Fruit fly (Drosophila melanogaster) Kc167 (cell line): ENCODE results near the gene crok.

Experiments used
- Myc ChIP-seq: fragments of >200 bp; optimal IDR thresholded peaks from 2 replicates; lab custom pipeline; 2017; ENCODE audit warnings: missing external identifiers
- Sin3A ChIP-seq: fragments of >200 bp; optimal IDR thresholded peaks from 2 replicates; lab custom pipeline; 2018; ENCODE audit warnings: missing external identifiers
- h ChIP-seq: fragments of >200 bp; optimal IDR thresholded peaks from 3 replicates; lab custom pipeline; 2018; ENCODE audit warnings: missing external identifiers
- insv ChIP-seq: fragments of >200 bp; optimal IDR thresholded peaks from 3 replicates; lab custom pipeline; 2018; ENCODE audit warnings: missing external identifiers
- psq ChIP-seq: fragments of >200 bp; optimal IDR thresholded peaks from 2 replicates; lab custom pipeline; 2017; ENCODE audit warnings: missing external identifiers
- ttk ChIP-seq: sonication (Bioruptor generic); optimal IDR thresholded peaks from 2 replicates; lab custom pipeline; 2017; ENCODE audit warnings: missing external identifiers

Gene crok

DNA sequence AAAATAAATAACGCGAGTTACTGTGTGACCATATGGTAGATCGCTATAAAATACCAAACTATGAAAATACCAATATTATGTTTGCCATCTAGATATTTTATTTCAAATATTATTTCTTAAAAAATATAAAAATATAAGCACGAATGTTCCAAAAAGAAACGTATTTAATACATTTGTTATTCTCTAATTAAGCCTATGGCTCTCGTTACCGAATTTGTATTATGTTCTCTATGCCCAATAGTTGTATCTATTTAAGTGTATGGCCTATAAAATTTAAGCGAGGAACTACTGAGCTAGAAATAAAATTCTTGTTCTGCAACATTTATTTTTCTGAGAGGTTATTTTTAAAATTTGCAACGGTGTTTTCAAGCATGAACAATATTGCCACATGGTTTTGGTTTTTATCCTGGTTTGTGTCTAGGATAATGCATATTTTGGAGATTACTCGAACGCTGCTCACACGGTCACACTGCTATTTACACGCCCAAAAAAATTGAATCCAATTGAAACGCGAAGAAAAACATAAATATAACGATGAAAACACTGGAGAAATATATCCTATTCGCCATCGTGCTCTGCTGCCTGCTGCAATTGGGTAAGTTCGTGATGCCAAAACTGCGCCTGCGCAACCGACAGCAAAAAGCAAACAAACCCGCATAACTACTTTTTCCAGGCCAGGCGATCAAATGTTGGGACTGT, at the start of gene crok, which contains the start of gene CG6583:
crok (plus strand) TSS at position 446 of the 699 bp plus-strand sequence.
CG6583 (minus strand) TSS at position 51 of the 699 bp plus-strand sequence.
- TF ChIP-seq ttk (lab: Kevin White, UChicago) (no peak), Myc (lab: Kevin White, UChicago) (no peak), psq (lab: Kevin White, UChicago) (no peak), Sin3A (lab: Kevin White, UChicago) (no peak), h (no peak), insv (lab: Kevin White, UChicago) (no peak)

DNA sequence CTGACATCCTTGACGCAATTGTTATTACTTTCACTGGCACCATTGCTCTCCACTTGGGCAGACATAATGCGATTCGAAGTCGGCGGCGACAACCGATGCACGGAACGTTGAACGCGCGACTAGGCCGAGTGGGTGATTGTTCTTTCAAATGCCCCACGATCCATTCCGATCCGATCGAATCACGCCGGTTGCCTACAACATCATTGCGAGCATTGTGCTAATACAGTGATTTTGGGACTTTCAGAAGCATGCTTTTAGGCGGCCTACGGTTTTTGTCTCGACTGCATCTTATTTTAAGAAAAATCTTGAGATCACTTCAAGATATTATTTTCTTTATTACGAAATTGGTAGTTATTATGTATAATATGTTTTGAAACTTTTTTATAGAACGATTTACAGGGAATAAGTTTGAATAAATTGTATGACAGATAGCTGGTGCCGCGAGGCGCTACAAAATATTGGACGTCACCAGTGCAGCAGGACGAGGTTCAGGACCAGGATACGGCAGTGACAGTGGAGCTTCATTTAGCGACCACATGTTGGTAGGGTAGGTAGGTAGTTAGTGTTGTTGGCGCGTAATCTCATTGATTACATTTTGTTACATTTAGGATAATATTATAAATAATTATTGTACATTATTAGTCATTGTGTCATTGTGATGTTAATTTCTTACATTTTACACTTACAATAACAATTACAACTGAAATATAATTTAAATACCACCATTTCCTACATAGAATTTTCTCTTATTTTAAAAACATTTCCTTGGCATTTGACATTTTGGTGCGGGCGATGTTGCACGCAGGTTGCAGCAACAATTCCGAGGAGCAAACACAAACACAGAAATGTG, 39.3 kb upstream of the crok start, which contains the start of gene rho-6:
rho-6 (minus strand) TSS at position 137 of the 850 bp plus-strand sequence.
- TF ChIP-seq insv (lab: Kevin White, UChicago), result no peak
- no peak for TF ChIP-seq Sin3A (lab: Kevin White, UChicago)
- TF ChIP-seq Myc (lab: Kevin White, UChicago), result no peak
- no peak for TF ChIP-seq h
- no peak for TF ChIP-seq ttk (lab: Kevin White, UChicago)

DNA sequence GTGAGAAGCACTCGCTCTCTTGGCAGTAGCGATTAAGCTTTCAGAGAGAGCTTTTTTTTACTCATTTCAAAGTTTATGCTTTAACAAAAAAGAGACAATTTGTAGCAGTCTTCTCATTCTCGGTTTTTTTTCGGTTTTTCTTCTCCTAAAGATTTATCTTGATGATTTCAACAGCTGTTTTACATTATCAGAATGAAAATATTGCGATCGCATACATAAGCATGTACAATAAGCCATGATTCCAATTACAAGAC, 38.7 kb upstream of the crok start:
- TF ChIP-seq insv (lab: Kevin White, UChicago), result no peak
- no peak for TF ChIP-seq h
- TF ChIP-seq psq (lab: Kevin White, UChicago), result no peak
- TF ChIP-seq Myc (lab: Kevin White, UChicago), result no peak
- no peak for TF ChIP-seq Sin3A (lab: Kevin White, UChicago)
- TF ChIP-seq ttk (lab: Kevin White, UChicago), result no peak

DNA sequence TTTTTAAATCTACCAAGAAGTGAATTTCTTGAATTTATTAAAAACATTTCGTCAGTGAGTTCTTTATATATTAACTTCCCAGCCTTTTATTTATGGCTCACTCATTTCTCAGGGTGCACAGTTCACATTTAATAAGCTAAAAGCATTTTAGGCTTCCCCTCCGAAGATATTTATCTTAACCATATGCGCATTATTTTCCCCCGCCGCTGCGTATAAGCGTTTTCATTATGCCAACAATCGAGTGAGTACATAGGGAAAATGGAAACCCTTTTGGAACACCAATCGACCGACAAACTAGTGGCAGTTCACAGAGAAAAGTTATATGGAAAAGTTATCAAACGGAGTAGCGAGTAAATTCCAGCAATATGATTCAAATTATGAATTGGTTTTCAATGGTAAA, 35.1 kb upstream of the crok start, which contains the start of gene Gr33a:
Gr33a (plus strand) TSS at position 301 of the 400 bp plus-strand sequence.
- TF ChIP-seq psq (lab: Kevin White, UChicago), result no peak
- TF ChIP-seq Myc (lab: Kevin White, UChicago), result no peak
- no peak for TF ChIP-seq Sin3A (lab: Kevin White, UChicago)
- no peak for TF ChIP-seq h
- TF ChIP-seq insv (lab: Kevin White, UChicago), result no peak
- TF ChIP-seq ttk (lab: Kevin White, UChicago), result no peak

DNA sequence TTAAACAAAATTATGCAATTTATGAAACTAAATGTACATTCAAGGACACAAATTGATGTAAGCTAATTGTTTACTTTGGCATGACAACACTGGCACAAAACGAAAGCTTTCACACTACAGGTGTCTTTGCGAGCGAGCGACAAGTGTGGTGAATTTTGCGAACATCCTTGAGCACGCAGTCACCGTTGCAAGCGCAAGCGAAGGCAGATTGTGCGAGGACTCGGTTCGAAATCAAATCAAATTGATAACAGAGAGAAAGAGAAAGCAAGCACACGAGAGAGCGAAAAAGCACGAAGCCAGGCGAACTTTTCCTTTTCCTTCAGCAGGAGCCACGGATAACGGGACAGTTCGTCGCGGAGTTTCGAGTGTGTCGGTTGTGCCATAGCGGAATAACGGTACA, 30.3 kb upstream of the crok start, which contains the start of gene CG31760:
CG31760 (plus strand) TSS at position 342 of the 400 bp plus-strand sequence.
- TF ChIP-seq insv (lab: Kevin White, UChicago) (no peak), Sin3A (lab: Kevin White, UChicago) (no peak), ttk (lab: Kevin White, UChicago) (no peak), psq (lab: Kevin White, UChicago) (no peak), h (no peak), Myc (lab: Kevin White, UChicago) (no peak)

DNA sequence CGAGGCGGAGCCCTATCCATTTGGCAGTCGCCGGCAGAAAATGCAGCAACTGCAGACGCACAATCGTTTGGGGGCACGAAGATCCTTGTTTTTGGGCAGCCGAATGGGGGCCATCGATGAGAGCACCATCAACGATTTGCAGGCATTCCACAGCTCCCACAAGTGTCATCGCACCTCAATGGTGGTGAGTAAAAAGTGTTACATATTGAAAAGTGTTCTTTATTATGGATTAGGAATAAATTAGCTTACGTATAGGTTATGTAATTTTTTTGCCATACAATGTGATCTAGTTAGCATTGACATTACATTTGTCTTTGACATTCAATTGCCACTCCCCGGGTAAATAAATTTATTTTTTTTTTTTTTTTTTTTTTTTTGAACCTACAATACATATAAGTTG, 11.3 kb upstream of the crok start, which contains the start of gene CG31861:
CG31861 (plus strand) TSS at position 301 of the 400 bp plus-strand sequence.
- TF ChIP-seq insv (lab: Kevin White, UChicago) (no peak), ttk (lab: Kevin White, UChicago) (no peak), psq (lab: Kevin White, UChicago) (no peak), h (no peak), Myc (lab: Kevin White, UChicago) (no peak), Sin3A (lab: Kevin White, UChicago) (no peak)

DNA sequence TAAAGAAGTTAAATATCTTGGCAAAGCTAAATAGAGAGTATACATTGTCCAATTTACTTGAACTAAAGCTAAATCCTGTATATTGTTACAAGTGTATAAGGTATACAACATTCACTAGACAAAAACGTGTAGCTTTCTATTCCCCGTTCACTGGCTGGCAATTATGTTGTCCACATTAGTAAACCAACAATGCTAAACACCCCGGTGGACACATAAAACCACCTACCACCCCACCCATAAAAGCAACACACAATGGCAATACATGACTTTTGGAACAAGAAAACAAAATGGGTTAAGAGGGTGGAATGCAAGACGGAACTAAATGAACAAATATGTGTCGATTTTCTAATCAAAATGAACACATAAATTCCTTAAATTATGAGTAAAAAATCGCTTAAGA, 8.8 kb upstream of the crok start, which contains the start of gene ZnT33D:
ZnT33D (plus strand) TSS at position 301 of the 400 bp plus-strand sequence.
- no peak for TF ChIP-seq insv (lab: Kevin White, UChicago)
- no peak for TF ChIP-seq h
- no peak for TF ChIP-seq Myc (lab: Kevin White, UChicago)
- TF ChIP-seq ttk (lab: Kevin White, UChicago), result no peak
- no peak for TF ChIP-seq Sin3A (lab: Kevin White, UChicago)
- no peak for TF ChIP-seq psq (lab: Kevin White, UChicago)

DNA sequence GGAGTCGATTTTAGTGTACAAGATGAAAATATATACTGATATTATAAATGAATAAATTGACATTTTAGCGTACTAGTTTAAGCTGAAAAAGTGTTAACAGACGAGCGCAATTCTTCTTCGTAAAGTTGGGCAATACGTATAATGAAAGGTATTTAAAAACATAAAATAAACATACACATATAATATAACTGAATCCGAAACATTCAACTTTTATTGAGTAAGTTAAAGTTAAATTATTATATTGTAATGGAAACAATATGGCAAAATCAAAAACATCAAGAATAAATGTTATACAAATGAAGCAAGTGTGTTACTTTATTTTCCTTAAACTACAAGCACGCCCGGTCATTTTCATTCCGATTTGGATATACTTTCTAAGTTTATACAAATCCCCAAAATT, 2.5 kb upstream of the crok start, which contains the start of gene CG17217:
CG17217 (plus strand) TSS at position 301 of the 400 bp plus-strand sequence.
- TF ChIP-seq Sin3A (lab: Kevin White, UChicago) (no peak), psq (lab: Kevin White, UChicago) (no peak), Myc (lab: Kevin White, UChicago) (no peak), ttk (lab: Kevin White, UChicago) (no peak), h (no peak), insv (lab: Kevin White, UChicago) (no peak)

DNA sequence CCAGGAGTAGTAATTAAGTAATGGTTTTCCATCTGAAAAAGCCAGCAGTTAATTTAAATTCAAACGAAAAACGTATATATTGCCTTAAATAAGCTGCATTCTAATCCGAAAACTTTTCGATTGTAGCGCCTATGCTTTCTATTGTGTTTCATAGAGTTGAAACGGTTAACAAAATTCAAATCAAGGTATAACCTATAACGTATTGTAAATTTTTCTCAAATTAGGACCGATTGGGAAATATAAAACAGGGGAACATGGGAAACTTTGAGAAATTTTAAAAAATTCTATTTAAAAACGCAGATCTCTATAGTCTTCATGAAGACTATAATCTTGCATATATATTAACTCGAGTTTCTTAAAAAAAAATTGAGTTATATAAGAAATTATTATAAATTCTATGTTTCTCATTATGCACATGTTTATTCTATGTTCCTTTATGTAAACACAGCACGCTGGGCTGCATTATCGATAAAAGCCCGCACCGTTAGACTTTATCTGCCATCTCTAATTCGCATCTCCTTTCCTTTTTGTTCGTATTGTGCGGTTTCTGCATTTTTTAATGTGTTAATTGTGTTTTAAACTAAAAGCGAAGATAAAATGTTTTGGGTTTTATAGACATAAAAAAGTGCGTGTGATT, 1.8 kb downstream of the crok start, which contains the start of gene bru1:
bru1 (plus strand) TSS at position 512 of the 637 bp plus-strand sequence.
- TF ChIP-seq Myc (lab: Kevin White, UChicago) (no peak), insv (lab: Kevin White, UChicago) (no peak), Sin3A (lab: Kevin White, UChicago) (no peak), psq (lab: Kevin White, UChicago) (no peak), ttk (lab: Kevin White, UChicago) (no peak), h (no peak)

DNA sequence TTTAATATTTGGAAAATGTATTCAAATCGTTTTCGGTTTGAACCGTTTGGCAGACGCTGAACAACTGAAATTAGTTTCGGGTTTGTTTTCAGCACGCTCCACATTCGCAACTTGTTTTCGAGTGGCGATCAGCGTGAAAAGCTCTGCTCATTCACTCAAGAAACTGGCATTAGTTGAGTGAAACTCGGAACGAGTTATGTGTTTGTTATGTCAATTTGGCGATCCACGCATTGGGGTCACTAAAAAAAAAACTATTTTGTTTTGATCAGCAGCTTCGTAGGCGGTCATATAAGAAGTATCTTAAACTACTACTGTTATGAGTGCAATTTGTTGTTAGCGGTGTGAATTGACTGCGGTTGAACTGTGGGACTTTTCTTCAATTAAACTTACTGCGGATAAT, 4.8 kb downstream of the crok start, which contains the start of gene atilla:
atilla (minus strand) TSS at position 266 of the 400 bp plus-strand sequence.
- TF ChIP-seq psq (lab: Kevin White, UChicago) (no peak), ttk (lab: Kevin White, UChicago) (no peak), Myc (lab: Kevin White, UChicago) (no peak)

DNA sequence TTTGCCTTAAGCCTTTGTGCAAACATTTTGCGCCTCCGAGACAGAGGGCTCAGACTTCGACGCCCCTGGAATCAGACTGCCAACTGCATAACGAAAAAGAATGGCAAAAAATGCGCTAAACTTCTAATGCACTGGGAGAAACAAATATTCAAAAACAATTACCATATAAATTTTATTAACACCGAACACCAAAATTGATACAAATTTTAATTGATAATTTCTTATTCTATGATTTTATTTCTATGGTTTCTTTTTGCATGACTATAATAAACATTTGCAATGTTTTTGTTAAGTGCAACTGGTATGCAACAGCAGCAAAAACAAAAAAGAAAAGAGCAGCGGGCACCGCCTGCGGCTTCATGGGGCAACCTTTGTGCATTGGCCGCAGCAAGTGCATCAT, 20.2 kb downstream of the crok start:
- TF ChIP-seq Myc (lab: Kevin White, UChicago) (no peak), ttk (lab: Kevin White, UChicago) (no peak)
